Worm (Caenorhabditis elegans) whole organism, young adult: ENCODE measurements around the gene sqv-3.
A peak's percentile ranks its signal among the peaks of the same experiment; 100 is the strongest.

Source experiments
- B0261.1 ChIP-seq: sonication (generic microtip); optimal IDR thresholded peaks from 2 replicates; lab custom pipeline; 2016; ENCODE audit warnings: mild to moderate bottlenecking, missing genetic modification characterization, moderate library complexity, missing compliant biosample characterization
- C17E4.6 ChIP-seq: fragments of 200-800 bp; sonication (Bioruptor generic); IDR thresholded peaks from 2 replicates; pipeline ENCODE4 v1.3.6; 2022; ENCODE audit warnings: missing genetic modification reagents, missing genetic modification characterization, missing compliant biosample characterization
- F23B12.7 ChIP-seq: sonication (generic microtip); optimal IDR thresholded peaks from 2 replicates; lab custom pipeline; 2017; ENCODE audit warnings: missing genetic modification characterization, mild to moderate bottlenecking, missing compliant biosample characterization, antibody characterized with exemption, moderate library complexity; ENCODE audit not compliant: insufficient read depth
- F39B2.1 ChIP-seq: fragments of 200-800 bp; sonication (Bioruptor generic); IDR thresholded peaks from 2 replicates; pipeline ENCODE4 v1.3.6; 2022; ENCODE audit warnings: missing genetic modification reagents, missing genetic modification characterization, missing compliant biosample characterization
- F52B5.7 ChIP-seq: sonication (generic microtip); optimal IDR thresholded peaks from 2 replicates; lab custom pipeline; 2016; ENCODE audit warnings: mild to moderate bottlenecking, missing genetic modification characterization, missing compliant biosample characterization
- F57C9.4 ChIP-seq: sonication (generic microtip); optimal IDR thresholded peaks from 2 replicates; lab custom pipeline; 2017; ENCODE audit warnings: mild to moderate bottlenecking, missing genetic modification characterization, missing compliant biosample characterization
- K12H6.12 ChIP-seq: fragments of 200-800 bp; sonication (Bioruptor generic); optimal IDR thresholded peaks from 2 replicates; lab custom pipeline; 2018; ENCODE audit warnings: mild to moderate bottlenecking, missing genetic modification characterization, missing compliant biosample characterization
- T07F8.4 ChIP-seq: sonication (generic microtip); optimal IDR thresholded peaks from 2 replicates; lab custom pipeline; 2016; ENCODE audit warnings: mild to moderate bottlenecking, missing genetic modification characterization, moderate library complexity, missing compliant biosample characterization
- Y67H2A.10 ChIP-seq: fragments of 200-800 bp; sonication (Bioruptor generic); conservative IDR thresholded peaks from 2 replicates; pipeline ENCODE4 v1.3.6; 2022; ENCODE audit warnings: missing genetic modification reagents, missing genetic modification characterization, missing compliant biosample characterization
- ZK185.1 ChIP-seq: sonication (generic microtip); optimal IDR thresholded peaks from 2 replicates; lab custom pipeline; 2016; ENCODE audit warnings: mild to moderate bottlenecking, missing genetic modification characterization, missing compliant biosample characterization; ENCODE audit not compliant: poor library complexity, severe bottlenecking
- akir-1 ChIP-seq: fragments of 200-800 bp; sonication (Bioruptor generic); optimal IDR thresholded peaks from 2 replicates; lab custom pipeline; 2018; ENCODE audit warnings: mild to moderate bottlenecking, missing genetic modification characterization, moderate library complexity, missing compliant biosample characterization
- ama-1 ChIP-seq, 3 experiments: fragments of 150-350 bp in 1 of 3; sonication (generic microtip) in 2 of 3; optimal IDR thresholded peaks; 2 replicates each; lab custom pipeline; 2014 to 2018; ENCODE audit warnings: missing biosample characterization in 2 of 3, missing genetic modification characterization in 2 of 3, missing genetic modification reagents in 2 of 3
- attf-5 ChIP-seq: fragments of 200-800 bp; sonication (Bioruptor generic); optimal IDR thresholded peaks from 2 replicates; lab custom pipeline; 2018; ENCODE audit warnings: mild to moderate bottlenecking, missing genetic modification characterization, missing compliant biosample characterization
- cebp-2 ChIP-seq: fragments of 200-800 bp; sonication (Bioruptor generic); IDR thresholded peaks from 2 replicates; pipeline ENCODE4 v1.3.6; 2022; ENCODE audit warnings: missing genetic modification characterization, missing compliant biosample characterization
- ceh-58 ChIP-seq: fragments of 200-800 bp; sonication (Bioruptor generic); IDR thresholded peaks from 2 replicates; pipeline ENCODE4 v1.3.6; 2022; ENCODE audit warnings: missing genetic modification characterization, missing compliant biosample characterization
- ceh-91 ChIP-seq: fragments of 200-800 bp; sonication (Bioruptor generic); IDR thresholded peaks from 2 replicates; pipeline ENCODE4 v1.3.6; 2022; ENCODE audit warnings: missing genetic modification reagents, missing genetic modification characterization, missing compliant biosample characterization
- die-1 ChIP-seq: sonication (generic microtip); optimal IDR thresholded peaks from 2 replicates; lab custom pipeline; 2016; ENCODE audit warnings: missing genotype, mild to moderate bottlenecking, missing genetic modification characterization, missing compliant biosample characterization
- dox-1 ChIP-seq: fragments of 200-800 bp; sonication (Bioruptor generic); IDR thresholded peaks from 2 replicates; pipeline ENCODE4 v1.3.6; 2022; ENCODE audit warnings: missing genetic modification reagents, missing genetic modification characterization, missing compliant biosample characterization
- dpff-1 ChIP-seq: sonication (generic microtip); optimal IDR thresholded peaks from 2 replicates; lab custom pipeline; 2017; ENCODE audit warnings: mild to moderate bottlenecking, missing genetic modification characterization, missing compliant biosample characterization
- efl-1 ChIP-seq: fragments of 150-350 bp; optimal IDR thresholded peaks from 2 replicates; lab custom pipeline; 2014; ENCODE audit warnings: missing biosample characterization, missing genetic modification reagents, missing genetic modification characterization
- egrh-3 ChIP-seq: fragments of 200-800 bp; sonication (Bioruptor generic); IDR thresholded peaks from 2 replicates; pipeline ENCODE4 v1.3.6; 2022; ENCODE audit warnings: missing genetic modification reagents, missing genetic modification characterization, missing compliant biosample characterization
- fkh-3 ChIP-seq: sonication (generic microtip); optimal IDR thresholded peaks from 2 replicates; lab custom pipeline; 2016; ENCODE audit warnings: mild to moderate bottlenecking, missing genetic modification characterization, missing compliant biosample characterization
- hmg-1.2 ChIP-seq: fragments of 200-800 bp; sonication (Bioruptor generic); IDR thresholded peaks from 2 replicates; pipeline ENCODE4 v1.3.6; 2022; ENCODE audit warnings: missing genetic modification reagents, missing genetic modification characterization, missing compliant biosample characterization
- hmg-20 ChIP-seq: fragments of 200-800 bp; sonication (Bioruptor generic); IDR thresholded peaks from 2 replicates; pipeline ENCODE4 v1.3.6; 2022; ENCODE audit warnings: missing genetic modification reagents, missing genetic modification characterization, missing compliant biosample characterization
- lin-26 ChIP-seq: fragments of 200-800 bp; sonication (Bioruptor generic); IDR thresholded peaks from 2 replicates; pipeline ENCODE4 v1.3.6; 2022; ENCODE audit warnings: missing genetic modification reagents, missing genetic modification characterization, missing compliant biosample characterization
- lin-35 ChIP-seq, 3 experiments: fragments of 150-350 bp in 2 of 3; sonication (generic microtip) in 1 of 3; optimal IDR thresholded peaks; 2 replicates each; lab custom pipeline; 2014 to 2018; ENCODE audit warnings: missing biosample characterization in 3 of 3, missing genetic modification characterization in 3 of 3, missing genetic modification reagents in 3 of 3
- lin-40 ChIP-seq: sonication (generic microtip); optimal IDR thresholded peaks from 2 replicates; lab custom pipeline; 2016; ENCODE audit warnings: missing genetic modification characterization, mild to moderate bottlenecking, missing compliant biosample characterization, missing genotype, missing genetic modification reagents
- lin-54 ChIP-seq: fragments of 200-800 bp; sonication (Bioruptor generic); optimal IDR thresholded peaks from 2 replicates; lab custom pipeline; 2018; ENCODE audit warnings: mild to moderate bottlenecking, missing genetic modification characterization, missing compliant biosample characterization
- lir-1 ChIP-seq: fragments of 200-800 bp; sonication (Bioruptor generic); conservative IDR thresholded peaks from 2 replicates; pipeline ENCODE4 v1.3.6; 2022; ENCODE audit warnings: missing genetic modification reagents, missing genetic modification characterization, missing compliant biosample characterization
- lsl-1 ChIP-seq: fragments of 200-800 bp; sonication (Bioruptor generic); optimal IDR thresholded peaks from 2 replicates; lab custom pipeline; 2018; ENCODE audit warnings: mild to moderate bottlenecking, missing genetic modification characterization, moderate library complexity, missing compliant biosample characterization
- madf-6 ChIP-seq: fragments of 200-800 bp; sonication (Bioruptor generic); IDR thresholded peaks from 2 replicates; pipeline ENCODE4 v1.3.6; 2022; ENCODE audit warnings: missing genetic modification reagents, missing genetic modification characterization, missing compliant biosample characterization
- mel-28 ChIP-seq: sonication (generic microtip); optimal IDR thresholded peaks from 2 replicates; lab custom pipeline; 2016; ENCODE audit warnings: borderline replicate concordance, mild to moderate bottlenecking, missing genetic modification characterization, missing compliant biosample characterization
- nfya-1 ChIP-seq: sonication (generic microtip); optimal IDR thresholded peaks from 2 replicates; lab custom pipeline; 2017; ENCODE audit warnings: antibody characterized with exemption, missing compliant biosample characterization, missing genetic modification characterization, borderline replicate concordance; ENCODE audit not compliant: insufficient read depth
- nhr-27 ChIP-seq: fragments of 200-800 bp; sonication (Bioruptor generic); optimal IDR thresholded peaks from 2 replicates; lab custom pipeline; 2018; ENCODE audit warnings: mild to moderate bottlenecking, missing genetic modification characterization, moderate library complexity, missing compliant biosample characterization
- nhr-80 ChIP-seq: sonication (generic microtip); optimal IDR thresholded peaks from 2 replicates; lab custom pipeline; 2016; ENCODE audit warnings: missing genetic modification characterization, missing compliant biosample characterization
- pha-4 ChIP-seq: fragments of 150-350 bp; sonication (generic microtip); optimal IDR thresholded peaks from 2 replicates; lab custom pipeline; 2014; ENCODE audit warnings: missing biosample characterization, missing genetic modification reagents, missing genetic modification characterization
- rec-8 ChIP-seq, 2 experiments: sonication (generic microtip); optimal IDR thresholded peaks; 2 replicates each; lab custom pipeline; 2016; ENCODE audit warnings: mild to moderate bottlenecking in 2 of 2, missing genetic modification characterization in 2 of 2, missing genetic modification reagents in 2 of 2, missing genotype in 2 of 2, missing biosample characterization in 1 of 2, missing compliant biosample characterization in 1 of 2, moderate library complexity in 1 of 2
- repo-1 ChIP-seq: sonication (generic microtip); optimal IDR thresholded peaks from 2 replicates; lab custom pipeline; 2017; ENCODE audit warnings: mild to moderate bottlenecking, missing genetic modification characterization, missing compliant biosample characterization
- rpc-1 ChIP-seq, 2 experiments: fragments of 150-350 bp in 1 of 2; sonication (generic microtip) in 1 of 2; optimal IDR thresholded peaks; 2 replicates each; lab custom pipeline; 2014 to 2018; ENCODE audit warnings: missing biosample characterization in 1 of 2, missing genetic modification characterization in 1 of 2, missing genetic modification reagents in 1 of 2, missing genotype in 1 of 2
- sdz-38 ChIP-seq: sonication (generic microtip); optimal IDR thresholded peaks from 2 replicates; lab custom pipeline; 2016; ENCODE audit warnings: missing genotype, missing genetic modification characterization, missing compliant biosample characterization
- snpc-1.3 ChIP-seq: sonication (generic microtip); optimal IDR thresholded peaks from 2 replicates; lab custom pipeline; 2017; ENCODE audit warnings: missing genetic modification characterization, mild to moderate bottlenecking, missing compliant biosample characterization, antibody characterized with exemption, moderate library complexity, missing genotype, missing genetic modification reagents; ENCODE audit not compliant: insufficient read depth
- snpc-4 ChIP-seq, 5 experiments: fragments of 150-350 bp in 1 of 5; sonication (generic microtip) in 4 of 5; optimal IDR thresholded peaks; 2 replicates each; lab custom pipeline; 2014 to 2018; ENCODE audit warnings: missing genetic modification characterization in 5 of 5, missing biosample characterization in 3 of 5, antibody characterized with exemption in 2 of 5, mild to moderate bottlenecking in 2 of 5, missing compliant biosample characterization in 2 of 5, missing genotype in 2 of 5, moderate library complexity in 2 of 5, missing genetic modification reagents in 1 of 5
- ztf-18 ChIP-seq: sonication (generic microtip); optimal IDR thresholded peaks from 2 replicates; lab custom pipeline; 2016; ENCODE audit warnings: missing genotype, mild to moderate bottlenecking, missing genetic modification characterization, missing compliant biosample characterization
- ztf-22 ChIP-seq: fragments of 200-800 bp; sonication (Bioruptor generic); optimal IDR thresholded peaks from 2 replicates; lab custom pipeline; 2018; ENCODE audit warnings: mild to moderate bottlenecking, missing genetic modification characterization, moderate library complexity, missing compliant biosample characterization
- ztf-26 ChIP-seq: sonication (generic microtip); optimal IDR thresholded peaks from 2 replicates; lab custom pipeline; 2017; ENCODE audit warnings: missing genetic modification characterization, missing compliant biosample characterization

The sqv-3 gene

DNA sequence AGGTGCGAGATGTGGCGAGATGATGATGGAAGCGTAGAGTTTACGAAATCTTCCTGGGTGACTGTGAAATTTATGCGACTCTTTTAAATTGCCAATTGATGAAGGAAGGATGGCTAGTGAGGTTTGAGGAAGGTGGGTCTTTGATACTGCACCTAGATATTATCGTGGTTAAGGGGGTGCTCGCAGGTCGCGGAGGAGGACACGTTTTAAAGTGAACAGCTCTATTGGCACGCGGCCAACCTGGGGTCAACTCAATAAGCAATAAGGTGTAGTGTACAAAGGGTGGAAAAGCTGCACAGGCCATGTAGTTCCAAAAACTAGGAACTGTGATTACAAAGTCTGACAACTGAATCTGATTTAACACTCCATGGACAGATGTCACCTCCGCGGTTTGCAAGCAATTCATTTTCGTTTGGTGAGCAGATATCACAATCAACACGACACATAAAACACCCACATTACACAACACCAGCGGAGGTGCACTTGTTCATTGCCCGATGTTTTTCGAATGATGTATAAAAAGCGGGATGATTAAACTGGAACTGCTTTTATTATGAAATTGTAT is 34.7 kb downstream of the sqv-3 start (continued):
- TF ChIP-seq B0261.1 (tag; lab: Kevin White, UChicago) (no peak), C17E4.6 (GFP tag; lab: Robert Waterston, UW) (0 out of 2 replicates have a peak, but pooled peaks have one; percentile 12), cebp-2 (GFP tag; lab: Robert Waterston, UW) (no peak), attf-5 (GFP tag; lab: Kevin White, UChicago) (no peak), hmg-20 (GFP tag; lab: Robert Waterston, UW) (no peak), hmg-1.2 (GFP tag; lab: Robert Waterston, UW) (peak; percentile 11; the same call in 1 of the 2 replicates), ztf-18 (tag; lab: Kevin White, UChicago) (peak; percentile 37), lin-54 (peak; percentile 59), F52B5.7 (tag; lab: Kevin White, UChicago) (peak; percentile 18), ztf-26 (tag; lab: Kevin White, UChicago) (no peak), K12H6.12 (no peak), snpc-4 (GFP tag; optimal IDR thresholded peaks at IDR 0.05; lab: Kevin White, UChicago) (no peak), snpc-4 (tag; optimal IDR thresholded peaks at IDR 0.05; lab: Kevin White, UChicago) (no peak), mel-28 (tag; lab: Kevin White, UChicago) (no peak), T07F8.4 (tag; lab: Kevin White, UChicago) (no peak), ZK185.1 (no peak), lin-26 (no peak), rec-8 (tag; optimal IDR thresholded peaks at IDR 0.05; lab: Kevin White, UChicago) (no peak), die-1 (tag; lab: Kevin White, UChicago) (no peak), akir-1 (no peak), lin-35 (GFP tag; optimal IDR thresholded peaks at IDR 0.05; lab: Kevin White, UChicago) (no peak), pha-4 (tag; lab: Kevin White, UChicago) (no peak)

DNA sequence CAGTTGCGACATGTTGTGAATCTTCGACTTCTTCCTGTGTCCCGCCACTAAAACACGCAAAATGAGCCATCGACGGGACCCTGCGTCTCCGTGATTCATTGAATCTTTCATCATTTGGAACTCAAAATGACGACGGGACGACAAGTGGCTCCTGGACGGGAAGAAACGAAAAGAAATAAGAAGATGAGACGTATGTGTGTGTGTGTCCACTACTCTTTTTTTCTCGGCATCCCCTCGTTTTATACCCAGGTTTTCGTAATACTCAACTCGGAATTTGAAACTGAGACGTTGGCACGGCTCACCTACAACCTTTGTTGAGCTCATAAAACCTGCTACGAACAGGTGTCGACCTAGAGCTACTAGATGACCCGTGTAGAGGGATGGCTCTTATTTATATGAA is 35.6 kb downstream of the sqv-3 start:
- no peak for TF ChIP-seq Y67H2A.10
- TF ChIP-seq efl-1 (GFP tag; lab: Kevin White, UChicago): no peak
- no peak for TF ChIP-seq hmg-1.2 (GFP tag; lab: Robert Waterston, UW)
- TF ChIP-seq mel-28 (tag; lab: Kevin White, UChicago): no peak
- no peak for TF ChIP-seq egrh-3 (GFP tag; lab: Robert Waterston, UW)
- TF ChIP-seq dox-1 (GFP tag; lab: Robert Waterston, UW): no peak
- TF ChIP-seq rpc-1 (optimal IDR thresholded peaks at IDR 0.05; lab: Kevin White, UChicago): no peak
- TF ChIP-seq rpc-1 (tag; optimal IDR thresholded peaks at IDR 0.05; lab: Kevin White, UChicago): no peak
- no peak for TF ChIP-seq lsl-1 (GFP tag; lab: Kevin White, UChicago)
- no peak for TF ChIP-seq repo-1 (tag; lab: Kevin White, UChicago)
- no peak for TF ChIP-seq lir-1 (GFP tag; lab: Robert Waterston, UW)
- TF ChIP-seq nhr-80: no peak
- no peak for TF ChIP-seq F57C9.4 (tag; lab: Kevin White, UChicago)
- no peak for TF ChIP-seq nfya-1 (tag; lab: Kevin White, UChicago)
- TF ChIP-seq ztf-22 (GFP tag; lab: Kevin White, UChicago): no peak

DNA sequence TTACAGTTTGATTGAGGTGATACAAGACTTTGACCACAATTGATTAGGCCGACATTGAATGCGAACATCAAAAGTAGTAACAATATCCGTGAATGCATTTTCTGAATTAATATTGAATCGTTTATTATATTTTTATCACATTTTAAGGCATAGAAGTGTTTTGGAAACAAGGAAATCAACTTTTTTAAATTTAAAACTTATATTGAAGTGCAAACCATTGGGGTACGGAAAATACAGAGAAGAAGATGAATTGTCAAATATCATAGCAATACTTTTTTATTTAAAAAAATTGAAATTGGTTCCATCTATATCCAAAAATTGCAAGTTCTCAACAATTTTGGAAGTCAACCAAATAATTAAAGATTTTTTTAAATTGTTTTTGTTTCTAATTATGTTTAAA is 36.9 kb downstream of the sqv-3 start, which contains the start of gene T05G5.1:
Gene T05G5.1 (minus strand): TSS at position 101 of the 400 bp plus-strand sequence.
- TF ChIP-seq lin-40 (tag; lab: Kevin White, UChicago) (no peak), snpc-1.3 (tag; lab: Kevin White, UChicago) (no peak), fkh-3 (tag; lab: Kevin White, UChicago) (no peak), madf-6 (GFP tag; lab: Robert Waterston, UW) (no peak), sdz-38 (tag; lab: Kevin White, UChicago) (no peak), nhr-27 (tag; lab: Kevin White, UChicago) (no peak), F39B2.1 (GFP tag; lab: Robert Waterston, UW) (no peak), ceh-91 (GFP tag; lab: Robert Waterston, UW) (no peak), F23B12.7 (tag; lab: Kevin White, UChicago) (no peak), ama-1 (optimal IDR thresholded peaks at IDR 0.05; lab: Kevin White, UChicago) (no peak), ama-1 (GFP tag; optimal IDR thresholded peaks at IDR 0.05; lab: Kevin White, UChicago) (no peak), ceh-58 (GFP tag; lab: Robert Waterston, UW) (no peak), nfya-1 (tag; lab: Kevin White, UChicago) (no peak), dpff-1 (no peak)
